Worm (Caenorhabditis elegans): Measurements from ENCODE around the gene C36C5.12.

DNA sequence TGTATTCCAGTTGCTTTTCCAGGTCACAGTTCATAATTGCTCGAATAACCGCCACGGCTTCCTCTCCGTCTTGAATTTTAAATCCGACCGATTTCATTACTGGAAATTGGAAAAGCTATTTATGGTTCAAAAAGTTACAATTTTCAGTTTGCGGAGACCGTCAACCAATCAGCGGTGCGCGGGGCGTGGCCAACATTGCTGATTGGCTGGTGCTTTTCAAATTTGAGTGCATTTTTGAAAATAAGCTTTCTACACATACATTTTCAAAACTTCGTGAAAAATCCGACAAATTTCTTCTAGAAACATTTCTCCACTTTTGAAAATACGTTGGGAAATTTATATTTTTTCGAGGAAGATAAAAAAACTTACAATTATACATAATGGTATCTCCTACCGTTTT, 36.7 kb upstream of the C36C5.12 start:
- TF ChIP-seq snpc-4 (tag; optimal IDR thresholded peaks at IDR 0.05), result no peak
- no peak for TF ChIP-seq aly-2 (tag; optimal IDR thresholded peaks at IDR 0.05)
- TF ChIP-seq elt-3 (tag; optimal IDR thresholded peaks at IDR 0.05), result no peak

Data from whole organism, L2 larva.